Worm (Caenorhabditis elegans) whole organism, late embryonic: ENCODE measurements around the gene ZK686.6.

Experiments
- C38D4.7 ChIP-seq: fragments of 200-800 bp; sonication (Bioruptor generic); optimal IDR thresholded peaks from 2 replicates; lab custom pipeline; 2018; ENCODE audit warnings: mild to moderate bottlenecking, missing genetic modification characterization, moderate library complexity, missing compliant biosample characterization
- ceh-22 ChIP-seq: sonication (generic microtip); optimal IDR thresholded peaks from 2 replicates; lab custom pipeline; 2017; ENCODE audit warnings: missing biosample characterization, missing genetic modification characterization
- ceh-48 ChIP-seq: sonication (generic microtip); optimal IDR thresholded peaks from 2 replicates; lab custom pipeline; 2016; ENCODE audit warnings: missing genetic modification characterization, inconsistent platforms, missing compliant biosample characterization
- dmd-4 ChIP-seq: sonication (generic microtip); optimal IDR thresholded peaks from 2 replicates; lab custom pipeline; 2016; ENCODE audit warnings: borderline replicate concordance, missing genetic modification characterization, missing compliant biosample characterization
- dve-1 ChIP-seq: sonication (generic microtip); optimal IDR thresholded peaks from 2 replicates; lab custom pipeline; 2017; ENCODE audit warnings: antibody characterized with exemption, mild to moderate bottlenecking, missing genetic modification characterization, missing compliant biosample characterization
- fkh-10 ChIP-seq: fragments of 150-350 bp; optimal IDR thresholded peaks from 2 replicates; lab custom pipeline; 2014; ENCODE audit warnings: missing biosample characterization, missing genetic modification reagents, missing genetic modification characterization
- hlh-30 ChIP-seq: sonication (generic microtip); optimal IDR thresholded peaks from 2 replicates; lab custom pipeline; 2017; ENCODE audit warnings: antibody characterized with exemption, missing genetic modification characterization, missing compliant biosample characterization; ENCODE audit not compliant: insufficient read depth
- lin-11 ChIP-seq: fragments of 200-800 bp; sonication (Bioruptor generic); optimal IDR thresholded peaks from 2 replicates; lab custom pipeline; 2018; ENCODE audit warnings: mild to moderate bottlenecking, missing genetic modification characterization, missing compliant biosample characterization
- madf-2 ChIP-seq: sonication (generic microtip); optimal IDR thresholded peaks from 2 replicates; lab custom pipeline; 2017; ENCODE audit warnings: missing genetic modification characterization, missing compliant biosample characterization
- ref-2 ChIP-seq: sonication (generic microtip); optimal IDR thresholded peaks from 2 replicates; lab custom pipeline; 2016; ENCODE audit warnings: missing genetic modification characterization, missing compliant biosample characterization
- rnt-1 ChIP-seq: sonication (generic microtip); optimal IDR thresholded peaks from 2 replicates; lab custom pipeline; 2016; ENCODE audit warnings: missing genetic modification characterization, missing compliant biosample characterization
- sox-4 ChIP-seq: sonication (generic microtip); optimal IDR thresholded peaks from 2 replicates; lab custom pipeline; 2017; ENCODE audit warnings: mild to moderate bottlenecking, missing genetic modification characterization, inconsistent platforms, missing compliant biosample characterization
- tbx-2 ChIP-seq: sonication (generic microtip); optimal IDR thresholded peaks from 2 replicates; lab custom pipeline; 2016; ENCODE audit warnings: missing genetic modification characterization, missing compliant biosample characterization
- unc-86 ChIP-seq: sonication (generic microtip); optimal IDR thresholded peaks from 2 replicates; lab custom pipeline; 2016; ENCODE audit warnings: missing genetic modification characterization, missing compliant biosample characterization

DNA sequence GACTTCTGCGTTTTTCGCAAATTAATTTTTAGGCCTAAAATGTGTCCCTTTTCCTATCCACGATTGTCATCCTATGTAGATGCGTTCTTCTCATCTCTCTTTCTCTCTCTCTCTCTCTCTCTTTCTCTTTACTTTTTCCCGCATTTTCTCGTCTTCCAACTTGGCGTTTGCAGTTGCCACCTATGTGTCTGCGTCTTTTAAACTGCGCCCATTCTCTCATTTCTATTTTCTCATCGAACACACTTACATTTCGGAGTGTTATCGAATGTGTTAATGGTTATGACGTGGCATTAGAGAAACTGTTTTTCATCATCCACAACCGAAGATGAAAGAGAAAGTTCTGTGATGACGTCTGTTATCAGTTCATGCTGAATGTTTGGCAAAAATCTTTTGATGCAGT is 44.3 kb downstream of the ZK686.6 start:
- TF ChIP-seq fkh-10 = no peak
- TF ChIP-seq ceh-22 (tag; lab: Kevin White, UChicago) = no peak
- TF ChIP-seq rnt-1 (tag; lab: Kevin White, UChicago) = peak; percentile 13
- TF ChIP-seq tbx-2 (tag; lab: Kevin White, UChicago) = peak; percentile 31
- TF ChIP-seq sox-4 (tag; lab: Kevin White, UChicago) = no peak
- peak; percentile 59 for TF ChIP-seq ref-2 (tag; lab: Kevin White, UChicago)
- no peak for TF ChIP-seq dve-1 (tag; lab: Kevin White, UChicago)
- TF ChIP-seq unc-86 (tag; lab: Kevin White, UChicago) = no peak
- TF ChIP-seq madf-2 (tag; lab: Kevin White, UChicago) = no peak
- TF ChIP-seq C38D4.7 (GFP tag; lab: Kevin White, UChicago) = no peak
- no peak for TF ChIP-seq lin-11 (tag; lab: Kevin White, UChicago)
- TF ChIP-seq hlh-30 (tag; lab: Kevin White, UChicago) = no peak
- no peak for TF ChIP-seq ceh-48 (tag; lab: Kevin White, UChicago)
- TF ChIP-seq dmd-4 (tag; lab: Kevin White, UChicago) = no peak
